Worm (Caenorhabditis elegans) whole organism, L3 larva: ENCODE measurements around the gene sptf-2.

Source experiments
- ceh-9 ChIP-seq: sonication (generic microtip); optimal IDR thresholded peaks from 2 replicates; lab custom pipeline; 2018; ENCODE audit warnings: missing biosample characterization, missing genetic modification characterization
- lin-39 ChIP-seq: fragments of 150-350 bp; optimal IDR thresholded peaks from 2 replicates; lab custom pipeline; 2018; ENCODE audit warnings: missing biosample characterization, missing genetic modification reagents, missing genetic modification characterization
- nhr-76 ChIP-seq: fragments of 150-350 bp; sonication (generic microtip); optimal IDR thresholded peaks from 5 replicates; lab custom pipeline; 2014; ENCODE audit warnings: missing biosample characterization, missing genetic modification characterization
- nhr-77 ChIP-seq: fragments of 150-350 bp; optimal IDR thresholded peaks from 2 replicates; lab custom pipeline; 2014; ENCODE audit warnings: missing biosample characterization, missing genetic modification characterization
- ztf-11 ChIP-seq: fragments of 150-350 bp; optimal IDR thresholded peaks from 2 replicates; lab custom pipeline; 2014; ENCODE audit warnings: missing biosample characterization, missing genetic modification characterization

- no peak for TF ChIP-seq ceh-9 (tag; lab: Kevin White, UChicago)
- no peak for TF ChIP-seq nhr-77
- no peak for TF ChIP-seq lin-39 (tag; lab: Kevin White, UChicago)
- no peak for TF ChIP-seq nhr-76 (tag; lab: Kevin White, UChicago)
- TF ChIP-seq ztf-11 (tag; lab: Kevin White, UChicago) = no peak
Measured at ce11 chrII:8650644-8651159, 25.4 kb downstream of the sptf-2 start, which contains the start of gene pyr-1.
